Worm (Caenorhabditis elegans) whole organism, L4 larva: ENCODE results near the gene pes-4.

ENCODE experiments used
- F10B5.3 ChIP-seq: sonication (generic microtip); optimal IDR thresholded peaks from 2 replicates; lab custom pipeline; 2016; ENCODE audit warnings: mild to moderate bottlenecking, missing genetic modification characterization, missing compliant biosample characterization
- F26F4.8 ChIP-seq: fragments of 200-800 bp; sonication (Bioruptor generic); conservative IDR thresholded peaks from 2 replicates; pipeline ENCODE4 v1.3.6; 2022; ENCODE audit warnings: missing genetic modification characterization, missing compliant biosample characterization
- R02D3.7 ChIP-seq: fragments of 150-350 bp; sonication (generic microtip); optimal IDR thresholded peaks from 3 replicates; lab custom pipeline; 2014; ENCODE audit warnings: missing biosample characterization, missing genetic modification characterization
- T26A8.4 ChIP-seq: fragments of 200-800 bp; sonication (Bioruptor generic); IDR thresholded peaks from 2 replicates; pipeline ENCODE4 v1.3.6; 2022; ENCODE audit warnings: missing genetic modification characterization, missing compliant biosample characterization
- Y105C5A.15 ChIP-seq: fragments of 200-800 bp; sonication (Bioruptor generic); IDR thresholded peaks from 2 replicates; pipeline ENCODE4 v1.3.6; 2022; ENCODE audit warnings: missing genetic modification characterization, missing compliant biosample characterization
- Y48G9A.11 ChIP-seq: fragments of 200-800 bp; sonication (Bioruptor generic); IDR thresholded peaks from 2 replicates; pipeline ENCODE4 v1.3.6; 2022; ENCODE audit warnings: missing genetic modification reagents, missing genetic modification characterization, missing compliant biosample characterization
- Y75B8A.6 ChIP-seq: fragments of 200-800 bp; sonication (Bioruptor generic); IDR thresholded peaks from 2 replicates; pipeline ENCODE4 v1.3.6; 2022; ENCODE audit warnings: missing genetic modification reagents, missing genetic modification characterization, missing compliant biosample characterization
- aha-1 ChIP-seq: fragments of 150-350 bp; peaks from one replicate; lab custom pipeline; 2014; ENCODE audit warnings: missing biosample characterization, missing genetic modification characterization
- aly-2 ChIP-seq: sonication (generic microtip); optimal IDR thresholded peaks from 2 replicates; lab custom pipeline; 2018; ENCODE audit warnings: missing biosample characterization, missing genetic modification characterization
- ama-1 ChIP-seq: fragments of 150-350 bp; optimal IDR thresholded peaks from 2 replicates; lab custom pipeline; 2014; ENCODE audit warnings: inconsistent platforms, mixed read lengths
- ceh-28 ChIP-seq: fragments of 150-350 bp; optimal IDR thresholded peaks from 2 replicates; lab custom pipeline; 2014; ENCODE audit warnings: missing biosample characterization, missing genetic modification reagents, missing genetic modification characterization
- ceh-44 ChIP-seq: fragments of 200-800 bp; sonication (Bioruptor generic); IDR thresholded peaks from 2 replicates; pipeline ENCODE4 v1.3.6; 2022; ENCODE audit warnings: missing genetic modification reagents, missing genetic modification characterization, missing compliant biosample characterization
- ceh-82 ChIP-seq: sonication (generic microtip); optimal IDR thresholded peaks from 2 replicates; lab custom pipeline; 2017; ENCODE audit warnings: missing biosample characterization, missing genetic modification characterization
- ctbp-1 ChIP-seq: fragments of 200-800 bp; sonication (Bioruptor generic); IDR thresholded peaks from 2 replicates; pipeline ENCODE4 v1.3.6; 2022; ENCODE audit warnings: missing genetic modification reagents, missing genetic modification characterization, missing compliant biosample characterization
- daf-16 ChIP-seq, 3 experiments: sonication (generic microtip); optimal IDR thresholded peaks; 2 replicates each; lab custom pipeline; 2016 to 2017; ENCODE audit warnings: missing genetic modification characterization in 3 of 3, missing genetic modification reagents in 3 of 3, mild to moderate bottlenecking in 2 of 3, missing compliant biosample characterization in 2 of 3, missing biosample characterization in 1 of 3, moderate library complexity in 1 of 3
- daf-8 ChIP-seq: fragments of 200-800 bp; sonication (Bioruptor generic); IDR thresholded peaks from 2 replicates; pipeline ENCODE4 v1.3.6; 2022; ENCODE audit warnings: missing genetic modification characterization, missing compliant biosample characterization
- dmd-8 ChIP-seq: fragments of 200-800 bp; sonication (Bioruptor generic); IDR thresholded peaks from 2 replicates; pipeline ENCODE4 v1.3.6; 2022; ENCODE audit warnings: missing genetic modification characterization, missing compliant biosample characterization
- dmd-9 ChIP-seq: fragments of 200-800 bp; sonication (Bioruptor generic); IDR thresholded peaks from 2 replicates; pipeline ENCODE4 v1.3.6; 2022; ENCODE audit warnings: missing genetic modification reagents, missing genetic modification characterization, missing compliant biosample characterization
- duxl-1 ChIP-seq: sonication (generic microtip); optimal IDR thresholded peaks from 2 replicates; lab custom pipeline; 2016; ENCODE audit warnings: mild to moderate bottlenecking, missing genetic modification characterization, moderate library complexity, missing compliant biosample characterization; ENCODE audit not compliant: poor library complexity
- dve-1 ChIP-seq: sonication (generic microtip); optimal IDR thresholded peaks from 2 replicates; lab custom pipeline; 2017; ENCODE audit warnings: antibody characterized with exemption, mild to moderate bottlenecking, missing genetic modification characterization, missing compliant biosample characterization; ENCODE audit not compliant: insufficient read depth
- egl-43 ChIP-seq: fragments of 200-800 bp; sonication (Bioruptor generic); IDR thresholded peaks from 2 replicates; pipeline ENCODE4 v1.3.6; 2022; ENCODE audit warnings: missing genetic modification reagents, missing genetic modification characterization, missing compliant biosample characterization
- fos-1 ChIP-seq: fragments of 150-350 bp; optimal IDR thresholded peaks from 2 replicates; lab custom pipeline; 2014; ENCODE audit warnings: missing biosample characterization, missing genetic modification characterization
- hif-1 ChIP-seq, 2 experiments: sonication (generic microtip); optimal IDR thresholded peaks; 2 replicates each; lab custom pipeline; 2016 to 2017; ENCODE audit warnings: missing compliant biosample characterization in 2 of 2, missing genetic modification characterization in 2 of 2, missing genetic modification reagents in 2 of 2, missing genotype in 2 of 2, mild to moderate bottlenecking in 1 of 2
- hlh-11 ChIP-seq: fragments of 200-800 bp; sonication (Bioruptor generic); optimal IDR thresholded peaks from 2 replicates; lab custom pipeline; 2018; ENCODE audit warnings: mild to moderate bottlenecking, missing genetic modification characterization, missing compliant biosample characterization
- hmg-1.1 ChIP-seq: fragments of 200-800 bp; sonication (Bioruptor generic); IDR thresholded peaks from 2 replicates; pipeline ENCODE4 v1.3.6; 2022; ENCODE audit warnings: missing genetic modification reagents, missing genetic modification characterization, missing compliant biosample characterization
- jun-1 ChIP-seq: fragments of 150-350 bp; optimal IDR thresholded peaks from 2 replicates; lab custom pipeline; 2014; ENCODE audit warnings: missing biosample characterization, missing genetic modification reagents, missing genetic modification characterization
- lin-38 ChIP-seq: fragments of 200-800 bp; sonication (Bioruptor generic); IDR thresholded peaks from 2 replicates; pipeline ENCODE4 v1.3.6; 2022; ENCODE audit warnings: missing genetic modification reagents, missing genetic modification characterization, missing compliant biosample characterization
- madf-5 ChIP-seq, 2 experiments: fragments of 200-800 bp; sonication (Bioruptor generic); IDR thresholded peaks; 2 replicates each; pipeline ENCODE4 v1.3.6; 2022; ENCODE audit warnings: missing compliant biosample characterization in 2 of 2, missing genetic modification characterization in 2 of 2
- mdl-1 ChIP-seq, 2 experiments: fragments of 150-350 bp in 1 of 2; sonication (generic microtip) in 1 of 2; optimal IDR thresholded peaks; 2 replicates each; lab custom pipeline; 2014 to 2017; ENCODE audit warnings: missing biosample characterization in 2 of 2, missing genetic modification characterization in 2 of 2
- mep-1 ChIP-seq: fragments of 150-350 bp; sonication (generic microtip); optimal IDR thresholded peaks from 3 replicates; lab custom pipeline; 2014; ENCODE audit warnings: missing biosample characterization, missing genetic modification characterization
- mes-2 ChIP-seq: sonication (generic microtip); optimal IDR thresholded peaks from 2 replicates; lab custom pipeline; 2016; ENCODE audit warnings: missing genotype, mild to moderate bottlenecking, missing genetic modification characterization, missing compliant biosample characterization; ENCODE audit not compliant: poor library complexity, severe bottlenecking
- nhr-102 ChIP-seq: sonication (generic microtip); optimal IDR thresholded peaks from 2 replicates; lab custom pipeline; 2016; ENCODE audit warnings: mild to moderate bottlenecking, missing genetic modification characterization, moderate library complexity, missing compliant biosample characterization
- nhr-237 ChIP-seq: sonication (generic microtip); optimal IDR thresholded peaks from 2 replicates; lab custom pipeline; 2017; ENCODE audit warnings: missing biosample characterization, missing genetic modification characterization
- nhr-28 ChIP-seq: fragments of 150-350 bp; optimal IDR thresholded peaks from 2 replicates; lab custom pipeline; 2014; ENCODE audit warnings: missing biosample characterization, missing genetic modification characterization
- nhr-41 ChIP-seq: fragments of 200-800 bp; sonication (Bioruptor generic); IDR thresholded peaks from 2 replicates; pipeline ENCODE4 v1.3.6; 2022; ENCODE audit warnings: missing genetic modification reagents, missing genetic modification characterization, missing compliant biosample characterization
- nhr-42 ChIP-seq: fragments of 200-800 bp; sonication (Bioruptor generic); IDR thresholded peaks from 2 replicates; pipeline ENCODE4 v1.3.6; 2022; ENCODE audit warnings: missing genetic modification characterization, missing compliant biosample characterization
- nhr-6 ChIP-seq: fragments of 150-350 bp; optimal IDR thresholded peaks from 2 replicates; lab custom pipeline; 2014; ENCODE audit warnings: missing biosample characterization, missing genetic modification characterization
- nhr-76 ChIP-seq: fragments of 150-350 bp; optimal IDR thresholded peaks from 2 replicates; lab custom pipeline; 2014; ENCODE audit warnings: missing biosample characterization, missing genetic modification characterization
- php-3 ChIP-seq: fragments of 200-800 bp; sonication (Bioruptor generic); IDR thresholded peaks from 2 replicates; pipeline ENCODE4 v1.3.6; 2022; ENCODE audit warnings: missing genetic modification reagents, missing genetic modification characterization, missing compliant biosample characterization
- pqm-1 ChIP-seq: sonication (generic microtip); optimal IDR thresholded peaks from 2 replicates; lab custom pipeline; 2017; ENCODE audit warnings: missing biosample characterization, missing genetic modification characterization
- snpc-4 ChIP-seq: fragments of 150-350 bp; optimal IDR thresholded peaks from 2 replicates; lab custom pipeline; 2014; ENCODE audit warnings: missing biosample characterization, missing genetic modification characterization
- unc-130 ChIP-seq: sonication (generic microtip); optimal IDR thresholded peaks from 2 replicates; lab custom pipeline; 2016; ENCODE audit warnings: missing genetic modification reagents, missing genetic modification characterization, missing compliant biosample characterization
- unc-39 ChIP-seq: sonication (generic microtip); optimal IDR thresholded peaks from 2 replicates; lab custom pipeline; 2017; ENCODE audit warnings: missing biosample characterization, missing genetic modification characterization
- unc-62 ChIP-seq, 3 experiments: fragments of 150-350 bp in 1 of 3; sonication (generic microtip); optimal IDR thresholded peaks in 2 of 3; peaks in 1 of 3; 1 replicate in 1 of 3; 2 replicates in 2 of 3; lab custom pipeline; 2014 to 2017; ENCODE audit warnings: missing biosample characterization in 3 of 3, missing genetic modification characterization in 3 of 3, missing genetic modification reagents in 3 of 3, missing genotype in 1 of 3
- vab-7 ChIP-seq: fragments of 200-800 bp; sonication (Bioruptor generic); IDR thresholded peaks from 2 replicates; pipeline ENCODE4 v1.3.6; 2022; ENCODE audit warnings: missing genetic modification reagents, missing genetic modification characterization, missing compliant biosample characterization
- zag-1 ChIP-seq: fragments of 150-350 bp; optimal IDR thresholded peaks from 2 replicates; lab custom pipeline; 2014; ENCODE audit warnings: missing biosample characterization, missing genetic modification characterization
- zfp-2 ChIP-seq: sonication (generic microtip); optimal IDR thresholded peaks from 2 replicates; lab custom pipeline; 2016; ENCODE audit warnings: mild to moderate bottlenecking, missing genetic modification characterization, missing compliant biosample characterization
- zip-11 ChIP-seq: fragments of 200-800 bp; sonication (Bioruptor generic); IDR thresholded peaks from 2 replicates; pipeline ENCODE4 v1.3.6; 2022; ENCODE audit warnings: missing genetic modification characterization, missing compliant biosample characterization
- zip-2 ChIP-seq: fragments of 150-350 bp; optimal IDR thresholded peaks from 2 replicates; lab custom pipeline; 2014; ENCODE audit warnings: missing biosample characterization, missing genetic modification characterization

Gene pes-4

ce11 chrIII:1218998-1219397 lies 11.1 kb downstream of the pes-4 start:
- TF ChIP-seq lin-38 (GFP tag; lab: Robert Waterston, UW) = peak; percentile 13
- TF ChIP-seq F10B5.3 (tag; lab: Kevin White, UChicago) = no peak
- no peak for TF ChIP-seq dve-1
- no peak for TF ChIP-seq Y75B8A.6
- peak; percentile 64 for TF ChIP-seq aha-1
- no peak for TF ChIP-seq ceh-82 (tag; lab: Kevin White, UChicago)
- TF ChIP-seq Y48G9A.11 (GFP tag; lab: Robert Waterston, UW) = no peak
- no peak for TF ChIP-seq mdl-1 (tag; optimal IDR thresholded peaks at IDR 0.05; lab: Kevin White, UChicago)

ce11 chrIII:1218221-1218620 lies 11.9 kb downstream of the pes-4 start:
- TF ChIP-seq nhr-42 = 0 out of 2 replicates have a peak, but pooled peaks have one; percentile 7
- TF ChIP-seq R02D3.7 = no peak
- TF ChIP-seq jun-1 (tag; lab: Kevin White, UChicago) = no peak
- 0 out of 2 replicates have a peak, but pooled peaks have one; percentile 38 for TF ChIP-seq zip-11 (GFP tag; lab: Robert Waterston, UW)
- peak; percentile 85 for TF ChIP-seq aha-1
- TF ChIP-seq egl-43 (GFP tag; lab: Robert Waterston, UW) = peak; percentile 71; the same call in 1 of the 2 replicates
- no peak for TF ChIP-seq fos-1
- TF ChIP-seq nhr-28 (tag; lab: Kevin White, UChicago) = no peak
- TF ChIP-seq F26F4.8 = no peak
- no peak for TF ChIP-seq unc-39 (tag; lab: Kevin White, UChicago)
- TF ChIP-seq duxl-1 (tag; lab: Kevin White, UChicago) = no peak
- no peak for TF ChIP-seq zip-2 (tag; lab: Kevin White, UChicago)
- TF ChIP-seq F10B5.3 (tag; lab: Kevin White, UChicago) = no peak
- TF ChIP-seq pqm-1 (tag; lab: Kevin White, UChicago) = no peak
- no peak for TF ChIP-seq hmg-1.1 (GFP tag; lab: Robert Waterston, UW)
- TF ChIP-seq nhr-237 (tag; lab: Kevin White, UChicago) = no peak
- TF ChIP-seq hlh-11 (tag; lab: Kevin White, UChicago) = peak; percentile 13
- peak; percentile 26 for TF ChIP-seq nhr-102 (tag; lab: Kevin White, UChicago)
- peak; percentile 38; the same call in 1 of the 2 replicates for TF ChIP-seq vab-7 (GFP tag; lab: Robert Waterston, UW)
- TF ChIP-seq ceh-44 (GFP tag; lab: Robert Waterston, UW) = no peak
- peak; percentile 31; the same call in 1 of the 2 replicates for TF ChIP-seq dmd-8
- TF ChIP-seq aly-2 (tag; lab: Kevin White, UChicago) = no peak
- TF ChIP-seq hif-1 (tag; optimal IDR thresholded peaks at IDR 0.05; lab: Kevin White, UChicago) = peak in 1 of 2 experiments; percentile 22
- TF ChIP-seq nhr-76 (tag; lab: Kevin White, UChicago) = no peak
- no peak for TF ChIP-seq nhr-41 (GFP tag; lab: Robert Waterston, UW)
- TF ChIP-seq unc-62 (GFP tag; optimal IDR thresholded peaks at IDR 0.05 in 1 of 2; lab: Kevin White, UChicago) = peak in 1 of 2 experiments; percentile 36
- TF ChIP-seq unc-62 (tag; optimal IDR thresholded peaks at IDR 0.05; lab: Kevin White, UChicago) = no peak
- no peak for TF ChIP-seq ama-1 (lab: Kevin White, UChicago)
- no peak for TF ChIP-seq nhr-6 (tag; lab: Kevin White, UChicago)
- TF ChIP-seq php-3 (GFP tag; lab: Robert Waterston, UW) = no peak
- TF ChIP-seq madf-5 (GFP tag; IDR thresholded peaks at IDR 0.05; lab: Robert Waterston, UW) = no peak
- TF ChIP-seq daf-8 (GFP tag; lab: Robert Waterston, UW) = no peak
- no peak for TF ChIP-seq zag-1
- no peak for TF ChIP-seq snpc-4 (tag; lab: Kevin White, UChicago)
- TF ChIP-seq ceh-28 (tag; lab: Kevin White, UChicago) = no peak
- TF ChIP-seq dmd-9 (GFP tag; lab: Robert Waterston, UW) = 0 out of 2 replicates have a peak, but pooled peaks have one; percentile 45
- 0 out of 2 replicates have a peak, but pooled peaks have one; percentile 38 for TF ChIP-seq Y105C5A.15 (GFP tag; lab: Robert Waterston, UW)
- peak; percentile 24 for TF ChIP-seq unc-130 (GFP tag; lab: Kevin White, UChicago)
- no peak for TF ChIP-seq T26A8.4 (GFP tag; lab: Robert Waterston, UW)
- TF ChIP-seq lin-38 (GFP tag; lab: Robert Waterston, UW) = peak; percentile 65
- peak; percentile 72 for TF ChIP-seq mes-2 (tag; lab: Kevin White, UChicago)
- TF ChIP-seq zfp-2 (tag; lab: Kevin White, UChicago) = no peak
- no peak for TF ChIP-seq ceh-82 (tag; lab: Kevin White, UChicago)
- no peak for TF ChIP-seq Y48G9A.11 (GFP tag; lab: Robert Waterston, UW)
- no peak for TF ChIP-seq ctbp-1 (GFP tag; lab: Robert Waterston, UW)
- TF ChIP-seq mep-1 = peak; percentile 31
- no peak for TF ChIP-seq daf-16 (GFP tag; optimal IDR thresholded peaks at IDR 0.05; lab: Kevin White, UChicago)
- TF ChIP-seq daf-16 (tag; optimal IDR thresholded peaks at IDR 0.05; lab: Kevin White, UChicago) = no peak
